Fruit fly (Drosophila melanogaster): ENCODE results near the gene ND-75.

The ND-75 gene

dm6 chrX:8273291-8273690 is 21.8 kb upstream of the ND-75 start, which contains the start of gene CG1636 (continued):
- no peak for TF ChIP-seq CG17612 (GFP tag; IDR thresholded peaks at IDR 0.05)
- TF ChIP-seq ab (GFP tag; optimal IDR thresholded peaks at IDR 0.05) = no peak
- no peak for TF ChIP-seq psq (GFP tag; optimal IDR thresholded peaks at IDR 0.05)
- TF ChIP-seq Sry-β (GFP tag; optimal IDR thresholded peaks at IDR 0.05) = no peak
- TF ChIP-seq emc (GFP tag; optimal IDR thresholded peaks at IDR 0.05) = no peak
- no peak for TF ChIP-seq Chrac-16 (GFP tag; optimal IDR thresholded peaks at IDR 0.05)
- no peak for TF ChIP-seq tio (GFP tag; optimal IDR thresholded peaks at IDR 0.05)
- peak; percentile 80 for TF ChIP-seq tna (GFP tag; IDR thresholded peaks at IDR 0.05; ENCODE audit: partially characterized antibody)
- peak; percentile 83 for TF ChIP-seq zen2 (GFP tag; IDR thresholded peaks at IDR 0.05; ENCODE audit: partially characterized antibody)
- TF ChIP-seq chn (GFP tag; optimal IDR thresholded peaks at IDR 0.05) = no peak
- TF ChIP-seq NfI (GFP tag; optimal IDR thresholded peaks at IDR 0.05) = no peak
- no peak for TF ChIP-seq Hr39 (optimal IDR thresholded peaks at IDR 0.05)
- TF ChIP-seq C15 (GFP tag; IDR thresholded peaks at IDR 0.05) = no peak
- TF ChIP-seq CG11093 (GFP tag; IDR thresholded peaks at IDR 0.05) = no peak
- peak; percentile 87 for TF ChIP-seq Dll (GFP tag; IDR thresholded peaks at IDR 0.05; ENCODE audit: partially characterized antibody)
- no peak for TF ChIP-seq trh (GFP tag; optimal IDR thresholded peaks at IDR 0.05)
- no peak for TF ChIP-seq CG31365 (tag; optimal IDR thresholded peaks at IDR 0.05)
- no peak for TF ChIP-seq CG30020 (tag; optimal IDR thresholded peaks at IDR 0.05)
- TF ChIP-seq CG11560 (tag; IDR thresholded peaks at IDR 0.05) = no peak
- TF ChIP-seq Doc3 (GFP tag; IDR thresholded peaks at IDR 0.05; ENCODE audit: partially characterized antibody) = peak; percentile 86
- TF ChIP-seq Abd-B (GFP tag; optimal IDR thresholded peaks at IDR 0.05) = no peak
- TF ChIP-seq fd64A (GFP tag; optimal IDR thresholded peaks at IDR 0.05) = no peak
- TF ChIP-seq CG2120 (GFP tag; optimal IDR thresholded peaks at IDR 0.05) = no peak
- peak; percentile 85 for TF ChIP-seq CG17186 (GFP tag; optimal IDR thresholded peaks at IDR 0.05)
- no peak for TF ChIP-seq CG4328 (GFP tag; optimal IDR thresholded peaks at IDR 0.05)
- peak; percentile 39 for TF ChIP-seq stwl (tag; optimal IDR thresholded peaks at IDR 0.05)
- TF ChIP-seq gce (GFP tag; IDR thresholded peaks at IDR 0.05) = no peak
- TF ChIP-seq D (optimal IDR thresholded peaks at IDR 0.05) = no peak
- TF ChIP-seq D (GFP tag; optimal IDR thresholded peaks at IDR 0.05) = no peak
- no peak for TF ChIP-seq croc (GFP tag; conservative IDR thresholded peaks at IDR 0.05)
- TF ChIP-seq Dfd (GFP tag; optimal IDR thresholded peaks at IDR 0.05) = no peak
- no peak for TF ChIP-seq gsb (GFP tag; IDR thresholded peaks at IDR 0.05)
- TF ChIP-seq CG1024 (GFP tag; IDR thresholded peaks at IDR 0.05) = no peak
- TF ChIP-seq CG10462 (GFP tag; optimal IDR thresholded peaks at IDR 0.05) = no peak
- TF ChIP-seq gro (GFP tag; optimal IDR thresholded peaks at IDR 0.05) = no peak
- TF ChIP-seq PHDP (tag; optimal IDR thresholded peaks at IDR 0.05) = no peak
- no peak for TF ChIP-seq Hr3 (GFP tag; optimal IDR thresholded peaks at IDR 0.05)
- TF ChIP-seq lmd (GFP tag; IDR thresholded peaks at IDR 0.05) = no peak
- TF ChIP-seq CG11085 (GFP tag; IDR thresholded peaks at IDR 0.05) = no peak
- peak; percentile 66 for TF ChIP-seq Sry-δ (GFP tag; optimal IDR thresholded peaks at IDR 0.05)
- TF ChIP-seq CG9437 (GFP tag; optimal IDR thresholded peaks at IDR 0.05) = no peak
- no peak for TF ChIP-seq CG16815 (GFP tag; optimal IDR thresholded peaks at IDR 0.05)
- no peak for TF ChIP-seq Antp (GFP tag; optimal IDR thresholded peaks at IDR 0.05)
- TF ChIP-seq hb (GFP tag; IDR thresholded peaks at IDR 0.05; ENCODE audit: partially characterized antibody) = peak; percentile 73
- no peak for TF ChIP-seq CG6683 (GFP tag; optimal IDR thresholded peaks at IDR 0.05)
- TF ChIP-seq CG15514 (GFP tag; optimal IDR thresholded peaks at IDR 0.05) = peak; percentile 52
- TF ChIP-seq HLH4C (GFP tag; IDR thresholded peaks at IDR 0.05; ENCODE audit: partially characterized antibody) = peak; percentile 72
- no peak for TF ChIP-seq Ravus (GFP tag; IDR thresholded peaks at IDR 0.05)
- TF ChIP-seq eyg (GFP tag; optimal IDR thresholded peaks at IDR 0.05) = no peak
- TF ChIP-seq Camta (GFP tag; optimal IDR thresholded peaks at IDR 0.05) = no peak
- peak; percentile 79 for TF ChIP-seq Dref (GFP tag; IDR thresholded peaks at IDR 0.05)
- peak; percentile 86 for TF ChIP-seq unc-4 (GFP tag; IDR thresholded peaks at IDR 0.05; ENCODE audit: partially characterized antibody)
- no peak for TF ChIP-seq CG7372 (GFP tag; IDR thresholded peaks at IDR 0.05)
